Worm (Caenorhabditis elegans) whole organism, L1 larva: ENCODE results near the gene C42C1.8.
A peak's percentile ranks its signal among the peaks of the same experiment; 100 is the strongest.

Source experiments
- C16A3.4 ChIP-seq: fragments of 150-350 bp; optimal IDR thresholded peaks from 2 replicates; lab custom pipeline; 2014; ENCODE audit warnings: missing biosample characterization, missing genetic modification characterization
- F16B12.6 ChIP-seq: fragments of 150-350 bp; optimal IDR thresholded peaks from 2 replicates; lab custom pipeline; 2014; ENCODE audit warnings: missing biosample characterization, missing genetic modification characterization
- Y116A8C.19 ChIP-seq: sonication (generic microtip); optimal IDR thresholded peaks from 2 replicates; lab custom pipeline; 2016; ENCODE audit warnings: missing compliant biosample characterization, missing genetic modification characterization, borderline replicate concordance
- aha-1 ChIP-seq: fragments of 150-350 bp; optimal IDR thresholded peaks from 2 replicates; lab custom pipeline; 2014; ENCODE audit warnings: missing biosample characterization, missing genetic modification characterization
- alr-1 ChIP-seq: fragments of 200-800 bp; sonication (Bioruptor generic); optimal IDR thresholded peaks from 2 replicates; lab custom pipeline; 2018; ENCODE audit warnings: borderline replicate concordance, mild to moderate bottlenecking, missing genetic modification characterization, missing compliant biosample characterization
- ama-1 ChIP-seq: fragments of 150-350 bp; optimal IDR thresholded peaks from 2 replicates; lab custom pipeline; 2014
- blmp-1 ChIP-seq: fragments of 150-350 bp; optimal IDR thresholded peaks from 2 replicates; lab custom pipeline; 2014; ENCODE audit warnings: missing biosample characterization, missing genetic modification characterization
- ceh-63 ChIP-seq: fragments of 200-800 bp; sonication (Bioruptor generic); optimal IDR thresholded peaks from 2 replicates; lab custom pipeline; 2018; ENCODE audit warnings: mild to moderate bottlenecking, missing genetic modification characterization, missing compliant biosample characterization
- ceh-8 ChIP-seq: fragments of 200-800 bp; sonication (Bioruptor generic); optimal IDR thresholded peaks from 2 replicates; lab custom pipeline; 2018; ENCODE audit warnings: mild to moderate bottlenecking, missing genetic modification characterization, moderate library complexity, missing compliant biosample characterization
- ceh-90 ChIP-seq: sonication (generic microtip); optimal IDR thresholded peaks from 2 replicates; lab custom pipeline; 2016; ENCODE audit warnings: missing genetic modification characterization, missing compliant biosample characterization
- dpl-1 ChIP-seq, 3 experiments: fragments of 150-350 bp in 2 of 3; sonication (generic microtip) in 1 of 3; optimal IDR thresholded peaks; 2 replicates each; lab custom pipeline; 2014 to 2017; ENCODE audit warnings: missing biosample characterization in 3 of 3, missing genetic modification characterization in 3 of 3, missing genetic modification reagents in 3 of 3
- efl-3 ChIP-seq: fragments of 200-800 bp; sonication (Bioruptor generic); optimal IDR thresholded peaks from 2 replicates; lab custom pipeline; 2018; ENCODE audit warnings: mild to moderate bottlenecking, missing genetic modification characterization, missing compliant biosample characterization
- egl-13 ChIP-seq: sonication (generic microtip); optimal IDR thresholded peaks from 2 replicates; lab custom pipeline; 2016; ENCODE audit warnings: missing genotype, missing genetic modification reagents, missing genetic modification characterization, missing compliant biosample characterization
- elt-2 ChIP-seq: sonication (generic microtip); optimal IDR thresholded peaks from 2 replicates; lab custom pipeline; 2016; ENCODE audit warnings: missing genetic modification characterization, mild to moderate bottlenecking, inconsistent platforms, missing compliant biosample characterization, missing genetic modification reagents
- elt-3 ChIP-seq, 6 experiments: fragments of 150-350 bp in 1 of 6; sonication (generic microtip); optimal IDR thresholded peaks; 2 replicates each; lab custom pipeline; 2017 to 2018; ENCODE audit warnings: missing biosample characterization in 6 of 6, missing genetic modification characterization in 6 of 6, inconsistent platforms in 1 of 6
- fkh-8 ChIP-seq: sonication (generic microtip); optimal IDR thresholded peaks from 2 replicates; lab custom pipeline; 2016; ENCODE audit warnings: mild to moderate bottlenecking, missing genetic modification characterization, missing compliant biosample characterization
- fos-1 ChIP-seq: fragments of 150-350 bp; optimal IDR thresholded peaks from 2 replicates; lab custom pipeline; 2014; ENCODE audit warnings: missing biosample characterization, missing genetic modification characterization
- hlh-17 ChIP-seq: fragments of 200-800 bp; sonication (Bioruptor generic); optimal IDR thresholded peaks from 2 replicates; lab custom pipeline; 2018; ENCODE audit warnings: missing genetic modification characterization, mild to moderate bottlenecking, missing compliant biosample characterization, moderate library complexity, borderline replicate concordance
- hlh-4 ChIP-seq: sonication (generic microtip); optimal IDR thresholded peaks from 2 replicates; lab custom pipeline; 2016; ENCODE audit warnings: mild to moderate bottlenecking, missing genetic modification characterization, missing compliant biosample characterization
- jun-1 ChIP-seq: fragments of 150-350 bp; optimal IDR thresholded peaks from 2 replicates; lab custom pipeline; 2014; ENCODE audit warnings: missing biosample characterization, missing genetic modification reagents, missing genetic modification characterization
- lin-14 ChIP-seq: fragments of 200-800 bp; sonication (Bioruptor generic); optimal IDR thresholded peaks from 2 replicates; lab custom pipeline; 2018; ENCODE audit warnings: mild to moderate bottlenecking, missing genetic modification characterization, moderate library complexity, missing compliant biosample characterization
- lin-35 ChIP-seq, 2 experiments: fragments of 150-350 bp; optimal IDR thresholded peaks; 2 replicates each; lab custom pipeline; 2014; ENCODE audit warnings: missing biosample characterization in 2 of 2, missing genetic modification characterization in 2 of 2, missing genetic modification reagents in 2 of 2
- mef-2 ChIP-seq: fragments of 150-350 bp; optimal IDR thresholded peaks from 2 replicates; lab custom pipeline; 2014; ENCODE audit warnings: missing biosample characterization, missing genetic modification characterization
- nhr-11 ChIP-seq: fragments of 150-350 bp; optimal IDR thresholded peaks from 2 replicates; lab custom pipeline; 2014; ENCODE audit warnings: missing biosample characterization, missing genetic modification characterization
- nhr-12 ChIP-seq: sonication (generic microtip); optimal IDR thresholded peaks from 2 replicates; lab custom pipeline; 2017; ENCODE audit warnings: missing biosample characterization, missing genetic modification characterization
- nhr-20 ChIP-seq: sonication (generic microtip); optimal IDR thresholded peaks from 2 replicates; lab custom pipeline; 2016; ENCODE audit warnings: mild to moderate bottlenecking, missing genetic modification characterization, missing compliant biosample characterization
- nhr-237 ChIP-seq: fragments of 150-350 bp; optimal IDR thresholded peaks from 2 replicates; lab custom pipeline; 2014; ENCODE audit warnings: missing biosample characterization, missing genetic modification characterization
- nhr-28 ChIP-seq: fragments of 150-350 bp; optimal IDR thresholded peaks from 2 replicates; lab custom pipeline; 2014; ENCODE audit warnings: missing biosample characterization, missing genetic modification characterization
- nhr-71 ChIP-seq: sonication (generic microtip); optimal IDR thresholded peaks from 2 replicates; lab custom pipeline; 2016; ENCODE audit warnings: mild to moderate bottlenecking, missing genetic modification characterization, moderate library complexity, missing compliant biosample characterization
- nhr-76 ChIP-seq: sonication (generic microtip); optimal IDR thresholded peaks from 2 replicates; lab custom pipeline; 2017; ENCODE audit warnings: missing biosample characterization, missing genetic modification characterization
- nhr-77 ChIP-seq: fragments of 150-350 bp; optimal IDR thresholded peaks from 2 replicates; lab custom pipeline; 2014; ENCODE audit warnings: missing biosample characterization, missing genetic modification characterization
- nhr-84 ChIP-seq: sonication (generic microtip); optimal IDR thresholded peaks from 2 replicates; lab custom pipeline; 2017; ENCODE audit warnings: missing biosample characterization, missing genetic modification characterization
- nhr-85 ChIP-seq: sonication (generic microtip); peaks from one replicate; lab custom pipeline; 2016; ENCODE audit warnings: missing genetic modification characterization, inconsistent platforms, missing compliant biosample characterization
- nhr-90 ChIP-seq: sonication (generic microtip); optimal IDR thresholded peaks from 2 replicates; lab custom pipeline; 2016; ENCODE audit warnings: mild to moderate bottlenecking, missing genetic modification characterization, missing compliant biosample characterization; ENCODE audit not compliant: poor library complexity
- pag-3 ChIP-seq: sonication (generic microtip); optimal IDR thresholded peaks from 2 replicates; lab custom pipeline; 2017; ENCODE audit warnings: missing genetic modification characterization, mild to moderate bottlenecking, missing compliant biosample characterization, antibody characterized with exemption, borderline replicate concordance; ENCODE audit not compliant: insufficient read depth
- pqm-1 ChIP-seq: sonication (generic microtip); optimal IDR thresholded peaks from 3 replicates; lab custom pipeline; 2017; ENCODE audit warnings: missing biosample characterization, missing genetic modification characterization
- rnt-1 ChIP-seq: sonication (generic microtip); optimal IDR thresholded peaks from 2 replicates; lab custom pipeline; 2016; ENCODE audit warnings: mild to moderate bottlenecking, missing genetic modification characterization, moderate library complexity, missing compliant biosample characterization
- skn-1 ChIP-seq: fragments of 150-350 bp; optimal IDR thresholded peaks from 2 replicates; lab custom pipeline; 2014; ENCODE audit warnings: missing biosample characterization, missing genetic modification characterization
- snpc-4 ChIP-seq: fragments of 150-350 bp; optimal IDR thresholded peaks from 2 replicates; lab custom pipeline; 2014; ENCODE audit warnings: missing biosample characterization, missing genetic modification characterization
- snu-23 ChIP-seq: sonication (generic microtip); optimal IDR thresholded peaks from 2 replicates; lab custom pipeline; 2016; ENCODE audit warnings: missing genetic modification characterization, missing compliant biosample characterization
- sox-4 ChIP-seq: sonication (generic microtip); optimal IDR thresholded peaks from 2 replicates; lab custom pipeline; 2016; ENCODE audit warnings: missing genetic modification characterization, missing compliant biosample characterization
- sptf-1 ChIP-seq: fragments of 150-350 bp; optimal IDR thresholded peaks from 2 replicates; lab custom pipeline; 2014; ENCODE audit warnings: missing biosample characterization, missing genetic modification characterization
- sup-37 ChIP-seq: fragments of 200-800 bp; sonication (Bioruptor generic); optimal IDR thresholded peaks from 2 replicates; lab custom pipeline; 2018; ENCODE audit warnings: mild to moderate bottlenecking, missing genetic modification characterization, missing compliant biosample characterization
- tbx-2 ChIP-seq: sonication (generic microtip); optimal IDR thresholded peaks from 2 replicates; lab custom pipeline; 2016; ENCODE audit warnings: missing genetic modification characterization, missing compliant biosample characterization
- tlp-1 ChIP-seq: fragments of 150-350 bp; optimal IDR thresholded peaks from 2 replicates; lab custom pipeline; 2014; ENCODE audit warnings: missing biosample characterization, missing genetic modification characterization
- unc-130 ChIP-seq: fragments of 150-350 bp; optimal IDR thresholded peaks from 2 replicates; lab custom pipeline; 2017; ENCODE audit warnings: missing biosample characterization, missing genetic modification characterization, inconsistent platforms
- unc-30 ChIP-seq: sonication (generic microtip); optimal IDR thresholded peaks from 2 replicates; lab custom pipeline; 2017; ENCODE audit warnings: missing biosample characterization, missing genetic modification characterization
- vab-15 ChIP-seq: sonication (generic microtip); optimal IDR thresholded peaks from 2 replicates; lab custom pipeline; 2017; ENCODE audit warnings: missing genotype, mild to moderate bottlenecking, missing genetic modification characterization, missing compliant biosample characterization
- xbp-1 ChIP-seq: sonication (generic microtip); optimal IDR thresholded peaks from 2 replicates; lab custom pipeline; 2016; ENCODE audit warnings: missing genetic modification characterization, missing compliant biosample characterization
- zip-4 ChIP-seq: fragments of 200-800 bp; sonication (Bioruptor generic); optimal IDR thresholded peaks from 2 replicates; lab custom pipeline; 2018; ENCODE audit warnings: mild to moderate bottlenecking, missing genetic modification characterization, moderate library complexity, missing compliant biosample characterization

Gene C42C1.8

ce11 chrIV:12265877-12266276, 25.0 kb upstream of the C42C1.8 start:
- TF ChIP-seq nhr-28, result no peak
- TF ChIP-seq tlp-1 (tag; lab: Kevin White, UChicago), result no peak

- TF ChIP-seq tbx-2 (tag; lab: Kevin White, UChicago) (peak; percentile 49), unc-130 (tag; lab: Kevin White, UChicago) (no peak), efl-3 (GFP tag; lab: Kevin White, UChicago) (no peak), xbp-1 (tag; lab: Kevin White, UChicago) (peak; percentile 65), C16A3.4 (peak; percentile 75), blmp-1 (tag; lab: Kevin White, UChicago) (peak; percentile 70), nhr-77 (tag; lab: Kevin White, UChicago) (peak; percentile 29), ceh-63 (GFP tag; lab: Kevin White, UChicago) (no peak), ama-1 (no peak), elt-2 (no peak), fos-1 (tag; lab: Kevin White, UChicago) (peak; percentile 9), lin-35 (GFP tag; optimal IDR thresholded peaks at IDR 0.05; lab: Kevin White, UChicago) (peak; percentile 70 to 81), skn-1 (peak; percentile 47), ceh-8 (GFP tag; lab: Kevin White, UChicago) (no peak), nhr-11 (tag; lab: Kevin White, UChicago) (no peak), hlh-4 (tag; lab: Kevin White, UChicago) (no peak), mef-2 (tag; lab: Kevin White, UChicago) (no peak), nhr-71 (tag; lab: Kevin White, UChicago) (peak; percentile 63), ceh-90 (no peak), F16B12.6 (tag; lab: Kevin White, UChicago) (peak; percentile 62), unc-30 (tag; lab: Kevin White, UChicago) (no peak), nhr-12 (no peak), dpl-1 (GFP tag; optimal IDR thresholded peaks at IDR 0.05; lab: Kevin White, UChicago) (peak; percentile 56 to 79 (median 66)), nhr-20 (tag; lab: Kevin White, UChicago) (peak; percentile 52), nhr-84 (tag; lab: Kevin White, UChicago) (no peak), lin-14 (peak; percentile 71), nhr-85 (tag; lab: Kevin White, UChicago) (no peak), alr-1 (tag; lab: Kevin White, UChicago) (no peak), tlp-1 (tag; lab: Kevin White, UChicago) (no peak), nhr-237 (tag; lab: Kevin White, UChicago) (no peak), elt-3 (tag; optimal IDR thresholded peaks at IDR 0.05; lab: Kevin White, UChicago) (no peak), jun-1 (tag; lab: Kevin White, UChicago) (no peak), sptf-1 (tag; lab: Kevin White, UChicago) (no peak), hlh-17 (no peak), nhr-90 (tag; lab: Kevin White, UChicago) (no peak), snpc-4 (tag; lab: Kevin White, UChicago) (no peak), sox-4 (tag; lab: Kevin White, UChicago) (no peak), vab-15 (no peak), egl-13 (no peak), snu-23 (GFP tag; lab: Kevin White, UChicago) (peak; percentile 73), Y116A8C.19 (tag; lab: Kevin White, UChicago) (no peak), fkh-8 (tag; lab: Kevin White, UChicago) (peak; percentile 54), rnt-1 (tag; lab: Kevin White, UChicago) (peak; percentile 55), sup-37 (no peak), aha-1 (no peak), zip-4 (GFP tag; lab: Kevin White, UChicago) (no peak), nhr-76 (tag; lab: Kevin White, UChicago) (no peak), nhr-28 (no peak), pag-3 (no peak), pqm-1 (tag; lab: Kevin White, UChicago) (no peak)
Observed at ce11 chrIV:12268272-12269045, 22.4 kb upstream of the C42C1.8 start, which contains the start of the genes ppm-1.H and rpl-34. Gene ppm-1.H (minus strand): TSS chrIV:12268322. Gene rpl-34 (plus strand): TSS chrIV:12268995.
